Worm (Caenorhabditis elegans) whole organism, early embryonic: ENCODE data around the gene C27D6.12.

Experiments
- B0310.2 ChIP-seq: sonication (generic microtip); optimal IDR thresholded peaks from 2 replicates; lab custom pipeline; 2016; ENCODE audit warnings: mild to moderate bottlenecking, missing genetic modification characterization, missing compliant biosample characterization
- aly-1 ChIP-seq: sonication (generic microtip); optimal IDR thresholded peaks from 2 replicates; lab custom pipeline; 2016; ENCODE audit warnings: missing genetic modification characterization, missing compliant biosample characterization
- ama-1 ChIP-seq: fragments of 150-350 bp; optimal IDR thresholded peaks from 2 replicates; lab custom pipeline; 2014
- ceh-13 ChIP-seq: fragments of 200-800 bp; sonication (Bioruptor generic); optimal IDR thresholded peaks from 2 replicates; lab custom pipeline; 2018; ENCODE audit warnings: mild to moderate bottlenecking, missing genetic modification characterization, missing compliant biosample characterization
- ceh-36 ChIP-seq: sonication (generic microtip); optimal IDR thresholded peaks from 2 replicates; lab custom pipeline; 2016; ENCODE audit warnings: missing genetic modification characterization, inconsistent platforms, missing compliant biosample characterization
- hmbx-1 ChIP-seq: sonication (generic microtip); optimal IDR thresholded peaks from 2 replicates; lab custom pipeline; 2016; ENCODE audit warnings: mild to moderate bottlenecking, missing genetic modification characterization, missing compliant biosample characterization
- hnd-1 ChIP-seq: sonication (generic microtip); optimal IDR thresholded peaks from 2 replicates; lab custom pipeline; 2016; ENCODE audit warnings: missing genetic modification characterization, missing compliant biosample characterization
- tra-4 ChIP-seq: sonication (generic microtip); optimal IDR thresholded peaks from 2 replicates; lab custom pipeline; 2017; ENCODE audit warnings: missing genetic modification characterization, missing compliant biosample characterization

DNA sequence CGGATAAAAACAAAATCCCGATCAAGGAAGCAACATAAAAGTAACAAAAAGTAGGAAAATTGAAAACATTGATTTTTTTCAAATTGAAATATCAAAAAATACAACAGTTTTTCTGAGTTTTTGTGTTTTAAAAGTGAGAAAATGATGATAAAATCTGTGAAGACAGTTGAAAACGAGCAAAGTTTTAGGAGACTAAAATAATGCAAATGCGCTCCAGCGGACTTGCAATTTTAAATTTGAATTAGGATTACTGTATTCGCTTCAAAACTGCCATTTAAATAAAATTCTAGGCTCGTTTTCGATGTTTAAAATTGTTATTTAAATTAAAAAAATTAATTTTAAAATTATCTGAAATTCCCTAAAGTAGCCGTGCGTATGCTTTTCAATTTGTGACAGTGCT, 10.1 kb upstream of the C27D6.12 start:
- TF ChIP-seq ama-1 (no peak), ceh-36 (tag; lab: Kevin White, UChicago) (no peak), hmbx-1 (tag; lab: Kevin White, UChicago) (no peak), tra-4 (no peak), hnd-1 (tag; lab: Kevin White, UChicago) (no peak), ceh-13 (GFP tag; lab: Kevin White, UChicago) (no peak), B0310.2 (tag; lab: Kevin White, UChicago) (no peak), aly-1 (tag; lab: Kevin White, UChicago) (no peak)
